Worm (Caenorhabditis elegans): ENCODE data around the gene madf-11.

ce11 chrIII:5634509-5634908, 31.2 kb upstream of the madf-11 start:
- TF ChIP-seq dmd-4 (tag; optimal IDR thresholded peaks at IDR 0.05): no peak
- no peak for TF ChIP-seq nhr-237 (tag; optimal IDR thresholded peaks at IDR 0.05)
- TF ChIP-seq mbf-1 (tag; optimal IDR thresholded peaks at IDR 0.05): no peak
- no peak for TF ChIP-seq ama-1 (optimal IDR thresholded peaks at IDR 0.05)
- TF ChIP-seq nhr-25 (tag; optimal IDR thresholded peaks at IDR 0.05): no peak
- TF ChIP-seq unc-55 (GFP tag; optimal IDR thresholded peaks at IDR 0.05): peak; percentile 11
- no peak for TF ChIP-seq nhr-12 (tag; optimal IDR thresholded peaks at IDR 0.05)
- TF ChIP-seq alr-1 (tag; optimal IDR thresholded peaks at IDR 0.05): no peak
- no peak for TF ChIP-seq nhr-10 (tag; optimal IDR thresholded peaks at IDR 0.05)
- TF ChIP-seq nhr-11 (tag; optimal IDR thresholded peaks at IDR 0.05): no peak
- TF ChIP-seq ceh-82 (tag; optimal IDR thresholded peaks at IDR 0.05): no peak

Measured in whole organism, L2 larva.